Worm (Caenorhabditis elegans): ENCODE data around the gene srt-53.

srt-53 gene

ce11 chrV:7940299-7940698, at the start of gene srt-53:
srt-53 (minus strand) TSS chrV:7940399.
- no peak for TF ChIP-seq unc-62 (GFP tag; optimal IDR thresholded peaks at IDR 0.05)

ce11 chrV:7985860-7986259, 45.7 kb upstream of the srt-53 start, which contains the start of gene Y97E10AL.1:
Y97E10AL.1 (plus strand) TSS chrV:7986160.
- TF ChIP-seq unc-62 (GFP tag; optimal IDR thresholded peaks at IDR 0.05): no peak

ce11 chrV:7983381-7984052, 43.3 kb upstream of the srt-53 start, which contains the start of the genes natb-1 and abhd-12:
natb-1 (minus strand) TSS chrV:7983431.
abhd-12 (plus strand) TSS chrV:7983879.
- no peak for TF ChIP-seq unc-62 (GFP tag; optimal IDR thresholded peaks at IDR 0.05)

- no peak for TF ChIP-seq unc-62 (GFP tag; optimal IDR thresholded peaks at IDR 0.05)
Observed at ce11 chrV:7980993-7981595, 40.9 kb upstream of the srt-53 start, which contains the start of gene F26D11.1. F26D11.1 (plus strand) TSS chrV:7981545.

ce11 chrV:7980370-7980987, 40.3 kb upstream of the srt-53 start:
- TF ChIP-seq unc-62 (GFP tag; optimal IDR thresholded peaks at IDR 0.05): no peak

- no peak for TF ChIP-seq unc-62 (GFP tag; optimal IDR thresholded peaks at IDR 0.05)
Observed at ce11 chrV:7978798-7979197, 38.6 kb upstream of the srt-53 start.

ce11 chrV:7977701-7978461, 37.7 kb upstream of the srt-53 start, which contains the start of gene let-413:
let-413 (minus strand) TSS chrV:7977776.
- no peak for TF ChIP-seq unc-62 (GFP tag; optimal IDR thresholded peaks at IDR 0.05)

- TF ChIP-seq unc-62 (GFP tag; optimal IDR thresholded peaks at IDR 0.05): no peak
Observed at ce11 chrV:7971376-7971775, 31.2 kb upstream of the srt-53 start.

- TF ChIP-seq unc-62 (GFP tag; optimal IDR thresholded peaks at IDR 0.05): no peak
Observed at ce11 chrV:7970519-7970918, 30.3 kb upstream of the srt-53 start.

- TF ChIP-seq unc-62 (GFP tag; optimal IDR thresholded peaks at IDR 0.05): no peak
Observed at ce11 chrV:7969107-7969506, 28.9 kb upstream of the srt-53 start, which contains the start of gene che-7. che-7 (minus strand) TSS chrV:7969207.

- TF ChIP-seq unc-62 (GFP tag; optimal IDR thresholded peaks at IDR 0.05): no peak
Observed at ce11 chrV:7964429-7964828, 24.2 kb upstream of the srt-53 start.

ce11 chrV:7958740-7959320, 18.6 kb upstream of the srt-53 start, which contains the start of the genes clec-217 and F26D11.2:
clec-217 (minus strand) TSS chrV:7958840.
F26D11.2 (plus strand) TSS chrV:7959270.
- no peak for TF ChIP-seq unc-62 (GFP tag; optimal IDR thresholded peaks at IDR 0.05)

ce11 chrV:7956218-7956617, 16.0 kb upstream of the srt-53 start, which contains the start of gene pals-34:
pals-34 (minus strand) TSS chrV:7956497.
- TF ChIP-seq unc-62 (GFP tag; optimal IDR thresholded peaks at IDR 0.05): no peak

ce11 chrV:7955168-7955567, 15.0 kb upstream of the srt-53 start, which contains the start of gene F26D11.12:
F26D11.12 (minus strand) TSS chrV:7955312.
- TF ChIP-seq unc-62 (GFP tag; optimal IDR thresholded peaks at IDR 0.05): no peak

ce11 chrV:7954552-7954951, 14.4 kb upstream of the srt-53 start, which contains the start of gene F26D11.13:
F26D11.13 (minus strand) TSS chrV:7954652.
- no peak for TF ChIP-seq unc-62 (GFP tag; optimal IDR thresholded peaks at IDR 0.05)

Measured in whole organism, dauer.